Worm (Caenorhabditis elegans) whole organism, L2 larva: ENCODE data around the gene R04B5.1.

Source experiments
- ama-1 ChIP-seq: fragments of 150-350 bp; optimal IDR thresholded peaks from 2 replicates; lab custom pipeline; 2018; ENCODE audit warnings: inconsistent platforms
- blmp-1 ChIP-seq: sonication (generic microtip); optimal IDR thresholded peaks from 2 replicates; lab custom pipeline; 2017; ENCODE audit warnings: missing genetic modification characterization, mild to moderate bottlenecking, missing compliant biosample characterization, antibody characterized with exemption, moderate library complexity; ENCODE audit not compliant: insufficient read depth
- crh-2 ChIP-seq: sonication (generic microtip); optimal IDR thresholded peaks from 2 replicates; lab custom pipeline; 2017; ENCODE audit warnings: missing biosample characterization, missing genetic modification characterization
- elt-1 ChIP-seq: fragments of 150-350 bp; optimal IDR thresholded peaks from 2 replicates; lab custom pipeline; 2014; ENCODE audit warnings: missing biosample characterization, missing genetic modification characterization
- elt-3 ChIP-seq: sonication (generic microtip); optimal IDR thresholded peaks from 2 replicates; lab custom pipeline; 2017; ENCODE audit warnings: missing biosample characterization, missing genetic modification characterization
- gmeb-1 ChIP-seq: fragments of 150-350 bp; optimal IDR thresholded peaks from 2 replicates; lab custom pipeline; 2014; ENCODE audit warnings: missing biosample characterization, missing genetic modification characterization
- mdl-1 ChIP-seq, 2 experiments: fragments of 150-350 bp in 1 of 2; sonication (generic microtip) in 1 of 2; optimal IDR thresholded peaks; 2 replicates each; lab custom pipeline; 2017; ENCODE audit warnings: missing biosample characterization in 2 of 2, missing genetic modification characterization in 2 of 2
- nhr-11 ChIP-seq: fragments of 150-350 bp; optimal IDR thresholded peaks from 2 replicates; lab custom pipeline; 2014; ENCODE audit warnings: missing biosample characterization, missing genetic modification characterization
- nhr-23 ChIP-seq: fragments of 150-350 bp; optimal IDR thresholded peaks from 2 replicates; lab custom pipeline; 2014; ENCODE audit warnings: missing biosample characterization, missing genetic modification reagents, missing genetic modification characterization
- peb-1 ChIP-seq: fragments of 150-350 bp; optimal IDR thresholded peaks from 2 replicates; lab custom pipeline; 2014; ENCODE audit warnings: missing biosample characterization, missing genetic modification characterization
- unc-39 ChIP-seq: fragments of 150-350 bp; optimal IDR thresholded peaks from 2 replicates; lab custom pipeline; 2014; ENCODE audit warnings: missing biosample characterization, missing genetic modification characterization
- unc-62 ChIP-seq: fragments of 150-350 bp; optimal IDR thresholded peaks from 2 replicates; lab custom pipeline; 2014; ENCODE audit warnings: missing biosample characterization, missing genetic modification reagents, missing genetic modification characterization
- zag-1 ChIP-seq: fragments of 150-350 bp; optimal IDR thresholded peaks from 2 replicates; lab custom pipeline; 2014; ENCODE audit warnings: missing biosample characterization, missing genetic modification characterization
- ztf-11 ChIP-seq: sonication (generic microtip); optimal IDR thresholded peaks from 2 replicates; lab custom pipeline; 2017; ENCODE audit warnings: missing biosample characterization, missing genetic modification characterization

- no peak for TF ChIP-seq unc-62 (GFP tag; lab: Kevin White, UChicago)
- TF ChIP-seq elt-3 (tag; lab: Kevin White, UChicago) = no peak
- no peak for TF ChIP-seq ztf-11 (tag; lab: Kevin White, UChicago)
- TF ChIP-seq ama-1 = peak; percentile 42
- TF ChIP-seq crh-2 (tag; lab: Kevin White, UChicago) = peak; percentile 81
- no peak for TF ChIP-seq gmeb-1 (tag; lab: Kevin White, UChicago)
- no peak for TF ChIP-seq peb-1 (tag; lab: Kevin White, UChicago)
- TF ChIP-seq zag-1 (tag; lab: Kevin White, UChicago) = no peak
- peak; percentile 38 for TF ChIP-seq blmp-1 (tag; lab: Kevin White, UChicago)
- TF ChIP-seq nhr-23 (tag; lab: Kevin White, UChicago) = no peak
- no peak for TF ChIP-seq nhr-11
- no peak for TF ChIP-seq unc-39 (tag; lab: Kevin White, UChicago)
- TF ChIP-seq mdl-1 (tag; optimal IDR thresholded peaks at IDR 0.05; lab: Kevin White, UChicago) = no peak
- no peak for TF ChIP-seq elt-1 (tag; lab: Kevin White, UChicago)
These were observed 31.6 kb downstream of the R04B5.1 start for ce11 chrV:10046503-10046902.
